Fruit fly (Drosophila melanogaster) whole organism, embryonic: ENCODE results near the gene CG14564.

Source experiments
- ATbp ChIP-seq: fragments of 200-800 bp; sonication (Bioruptor generic); optimal IDR thresholded peaks from 2 replicates; lab custom pipeline; 2017; ENCODE audit warnings: missing biosample characterization, mild to moderate bottlenecking, missing genetic modification characterization, missing genetic modification reagents
- Antp ChIP-seq: fragments of 200-800 bp; sonication (Bioruptor generic); optimal IDR thresholded peaks from 3 replicates; lab custom pipeline; 2016; ENCODE audit warnings: missing biosample characterization, missing genetic modification characterization
- BEAF-32 ChIP-seq: fragments of 200-800 bp; sonication (Bioruptor generic); optimal IDR thresholded peaks from 3 replicates; lab custom pipeline; 2017; ENCODE audit warnings: missing biosample characterization, missing genetic modification characterization, mild to moderate bottlenecking, moderate library complexity, missing genetic modification reagents
- Blimp-1 ChIP-seq: fragments of 200-800 bp; sonication (Bioruptor generic); optimal IDR thresholded peaks from 3 replicates; lab custom pipeline; 2018; ENCODE audit warnings: missing biosample characterization, missing genetic modification characterization, mild to moderate bottlenecking, moderate library complexity, missing genetic modification reagents
- Bteb2 ChIP-seq: fragments of 200-800 bp; sonication (Bioruptor generic); optimal IDR thresholded peaks from 2 replicates; lab custom pipeline; 2016; ENCODE audit warnings: missing biosample characterization, missing genetic modification characterization
- CG11398 ChIP-seq: fragments of 200-800 bp; sonication (Bioruptor generic); optimal IDR thresholded peaks from 2 replicates; lab custom pipeline; 2016; ENCODE audit warnings: missing biosample characterization, missing genetic modification characterization
- CG11696 ChIP-seq: fragments of 200-800 bp; sonication (Bioruptor generic); IDR thresholded peaks from 2 replicates; pipeline ENCODE4 v1.3.6; 2022; ENCODE audit warnings: missing biosample characterization, missing genetic modification characterization
- CG12391 ChIP-seq: fragments of 200-800 bp; sonication (Bioruptor generic); optimal IDR thresholded peaks from 3 replicates; lab custom pipeline; 2018; ENCODE audit warnings: missing biosample characterization, mild to moderate bottlenecking, missing genetic modification characterization, moderate library complexity
- CG14441 ChIP-seq: fragments of 200-800 bp; sonication (Bioruptor generic); IDR thresholded peaks from 2 replicates; pipeline ENCODE4 v1.3.6; 2022; ENCODE audit warnings: missing biosample characterization, missing genetic modification characterization
- CG17385 ChIP-seq: fragments of 200-800 bp; sonication (Bioruptor generic); optimal IDR thresholded peaks from 3 replicates; lab custom pipeline; 2018; ENCODE audit warnings: missing biosample characterization, mild to moderate bottlenecking, missing genetic modification characterization
- CG30403 ChIP-seq: fragments of 200-800 bp; sonication (Bioruptor generic); optimal IDR thresholded peaks from 3 replicates; lab custom pipeline; 2016; ENCODE audit warnings: missing biosample characterization, missing genetic modification characterization
- CG31388 ChIP-seq: fragments of 200-800 bp; sonication (Bioruptor generic); optimal IDR thresholded peaks from 2 replicates; lab custom pipeline; 2016; ENCODE audit warnings: missing biosample characterization, missing genetic modification characterization
- CG32767 ChIP-seq: fragments of 200-800 bp; sonication (Bioruptor generic); IDR thresholded peaks from 2 replicates; pipeline ENCODE4 v1.3.6; 2022; ENCODE audit warnings: missing biosample characterization, missing genetic modification characterization
- CG34422 ChIP-seq: fragments of 200-800 bp; sonication (Bioruptor generic); IDR thresholded peaks from 3 replicates; pipeline ENCODE4 v1.3.6; 2022; ENCODE audit warnings: missing biosample characterization, missing genetic modification characterization
- CG4282 ChIP-seq: fragments of 200-800 bp; sonication (Bioruptor generic); optimal IDR thresholded peaks from 2 replicates; lab custom pipeline; 2016; ENCODE audit warnings: missing biosample characterization, missing genetic modification characterization
- CG4820 ChIP-seq: fragments of 200-800 bp; sonication (Bioruptor generic); optimal IDR thresholded peaks from 3 replicates; lab custom pipeline; 2016; ENCODE audit warnings: missing biosample characterization, missing genetic modification characterization
- CG5953 ChIP-seq: fragments of 200-800 bp; sonication (Bioruptor generic); IDR thresholded peaks from 2 replicates; pipeline ENCODE4 v1.3.6; 2022; ENCODE audit warnings: missing biosample characterization, missing genetic modification characterization
- CG6272 ChIP-seq: fragments of 200-800 bp; sonication (Bioruptor generic); IDR thresholded peaks from 2 replicates; pipeline ENCODE4 v1.3.6; 2022; ENCODE audit warnings: missing biosample characterization, missing genetic modification characterization
- CG6854 ChIP-seq: fragments of 200-800 bp; sonication (Bioruptor generic); optimal IDR thresholded peaks from 3 replicates; lab custom pipeline; 2017; ENCODE audit warnings: missing biosample characterization, mild to moderate bottlenecking, missing genetic modification characterization
- CG8924 ChIP-seq: fragments of 200-800 bp; optimal IDR thresholded peaks from 3 replicates; lab custom pipeline; 2019; ENCODE audit warnings: missing biosample characterization, mild to moderate bottlenecking, missing genetic modification characterization, moderate library complexity
- CG9932 ChIP-seq: fragments of 200-800 bp; sonication (Bioruptor generic); IDR thresholded peaks from 2 replicates; pipeline ENCODE4 v1.3.6; 2022; ENCODE audit warnings: missing biosample characterization, missing genetic modification characterization
- Chrac-16 ChIP-seq: fragments of 200-800 bp; sonication (Bioruptor generic); optimal IDR thresholded peaks from 3 replicates; lab custom pipeline; 2016; ENCODE audit warnings: missing biosample characterization, missing genetic modification characterization
- Drgx ChIP-seq: fragments of 200-800 bp; sonication (Bioruptor generic); IDR thresholded peaks from 2 replicates; pipeline ENCODE4 v1.3.6; 2022; ENCODE audit warnings: missing biosample characterization, missing genetic modification characterization
- ERR ChIP-seq: fragments of 200-800 bp; sonication (Bioruptor generic); optimal IDR thresholded peaks from 2 replicates; lab custom pipeline; 2016; ENCODE audit warnings: missing biosample characterization, missing genetic modification characterization
- Ssrp ChIP-seq: fragments of 200-800 bp; sonication (Bioruptor generic); optimal IDR thresholded peaks from 2 replicates; lab custom pipeline; 2018; ENCODE audit warnings: missing biosample characterization, mild to moderate bottlenecking, missing genetic modification characterization, moderate library complexity
- Vsx1 ChIP-seq: fragments of 200-800 bp; sonication (Bioruptor generic); optimal IDR thresholded peaks from 2 replicates; lab custom pipeline; 2017; ENCODE audit warnings: missing biosample characterization, mild to moderate bottlenecking, missing genetic modification characterization, missing genetic modification reagents
- ap ChIP-seq: fragments of 200-800 bp; sonication (Bioruptor generic); IDR thresholded peaks from 2 replicates; pipeline ENCODE4 v1.3.6; 2022; ENCODE audit warnings: missing biosample characterization, missing genetic modification characterization
- bbx ChIP-seq: fragments of 200-800 bp; sonication (Bioruptor generic); IDR thresholded peaks from 2 replicates; pipeline ENCODE4 v1.3.6; 2022; ENCODE audit warnings: missing biosample characterization, missing genetic modification characterization; ENCODE audit not compliant: partially characterized antibody
- chif ChIP-seq, 2 experiments: fragments of 200-800 bp; sonication (Bioruptor generic); optimal IDR thresholded peaks; 3 replicates each; lab custom pipeline; 2016; ENCODE audit warnings: missing biosample characterization in 2 of 2, missing genetic modification characterization in 2 of 2
- ci ChIP-seq: fragments of 200-800 bp; sonication (Bioruptor generic); IDR thresholded peaks from 3 replicates; pipeline ENCODE4 v1.3.6; 2022; ENCODE audit warnings: missing biosample characterization, missing genetic modification characterization
- dm ChIP-seq: fragments of 200-800 bp; sonication (Bioruptor generic); optimal IDR thresholded peaks from 3 replicates; lab custom pipeline; 2016; ENCODE audit warnings: missing biosample characterization, missing genetic modification characterization
- dpn ChIP-seq, 2 experiments: fragments of 200-800 bp; sonication (Bioruptor generic); optimal IDR thresholded peaks; 3 replicates each; lab custom pipeline; 2016; ENCODE audit warnings: missing biosample characterization in 2 of 2, missing genetic modification characterization in 2 of 2
- gem ChIP-seq: fragments of 200-800 bp; sonication (Bioruptor generic); optimal IDR thresholded peaks from 2 replicates; lab custom pipeline; 2019; ENCODE audit warnings: missing biosample characterization, mild to moderate bottlenecking, missing genetic modification characterization, moderate library complexity
- hkb ChIP-seq, 2 experiments: fragments of 200-800 bp in 1 of 2; fragments of >200 bp in 1 of 2; sonication (Bioruptor generic) in 1 of 2; IDR thresholded peaks in 1 of 2; optimal IDR thresholded peaks in 1 of 2; 2 replicates each; pipeline versions ENCODE4 v1.3.6 to Lab custom; 2017 to 2022; ENCODE audit warnings: missing biosample characterization in 1 of 2, missing genetic modification characterization in 1 of 2
- lilli ChIP-seq: fragments of 200-800 bp; sonication (Bioruptor generic); optimal IDR thresholded peaks from 3 replicates; lab custom pipeline; 2016; ENCODE audit warnings: missing biosample characterization, missing genetic modification characterization
- lmd ChIP-seq: fragments of 200-800 bp; sonication (Bioruptor generic); IDR thresholded peaks from 2 replicates; pipeline ENCODE4 v1.3.6; 2022; ENCODE audit warnings: missing biosample characterization, missing genetic modification characterization
- lov ChIP-seq, 2 experiments: fragments of 200-800 bp in 1 of 2; fragments of >200 bp in 1 of 2; sonication (Bioruptor generic) in 1 of 2; IDR thresholded peaks in 1 of 2; optimal IDR thresholded peaks in 1 of 2; 2 replicates in 1 of 2; 3 replicates in 1 of 2; pipeline versions ENCODE4 v1.3.6 to Lab custom; 2017 to 2022; ENCODE audit warnings: missing biosample characterization in 1 of 2, missing genetic modification characterization in 1 of 2
- odd ChIP-seq: fragments of 200-800 bp; sonication (Bioruptor generic); optimal IDR thresholded peaks from 2 replicates; lab custom pipeline; 2017; ENCODE audit warnings: missing biosample characterization, mild to moderate bottlenecking, missing genetic modification characterization
- prd ChIP-seq, 3 experiments: fragments of >200 bp in 2 of 3; fragments of 200-800 bp in 1 of 3; sonication (Bioruptor generic) in 1 of 3; optimal IDR thresholded peaks in 2 of 3; IDR thresholded peaks in 1 of 3; 2 replicates in 2 of 3; 3 replicates in 1 of 3; pipeline versions ENCODE4 v1.3.6 to Lab custom; 2017 to 2022; ENCODE audit warnings: missing biosample characterization in 1 of 3, missing genetic modification characterization in 1 of 3
- row ChIP-seq: fragments of 200-800 bp; sonication (Bioruptor generic); IDR thresholded peaks from 3 replicates; pipeline ENCODE4 v1.3.6; 2022; ENCODE audit warnings: missing biosample characterization, missing genetic modification characterization
- sisA ChIP-seq: fragments of 200-800 bp; sonication (Bioruptor generic); IDR thresholded peaks from 2 replicates; pipeline ENCODE4 v1.3.6; 2022; ENCODE audit warnings: missing biosample characterization, missing genetic modification characterization
- slbo ChIP-seq: fragments of 200-800 bp; sonication (Bioruptor generic); IDR thresholded peaks from 2 replicates; pipeline ENCODE4 v1.3.6; 2022; ENCODE audit warnings: missing biosample characterization, missing genetic modification characterization
- so ChIP-seq: fragments of 200-800 bp; sonication (Bioruptor generic); IDR thresholded peaks from 3 replicates; pipeline ENCODE4 v1.3.6; 2022; ENCODE audit warnings: missing biosample characterization, missing genetic modification characterization
- sug ChIP-seq: fragments of 200-800 bp; optimal IDR thresholded peaks from 2 replicates; lab custom pipeline; 2019; ENCODE audit warnings: missing biosample characterization, mild to moderate bottlenecking, missing genetic modification characterization, moderate library complexity
- ttk ChIP-seq: fragments of 200-800 bp; sonication (Bioruptor generic); IDR thresholded peaks from 2 replicates; pipeline ENCODE4 v2.1.2; 2022; ENCODE audit warnings: missing biosample characterization, missing genetic modification characterization
- vvl ChIP-seq: fragments of 200-800 bp; sonication (Bioruptor generic); IDR thresholded peaks from 2 replicates; pipeline ENCODE4 v1.3.6; 2022; ENCODE audit warnings: missing biosample characterization, missing genetic modification characterization
- zfh1 ChIP-seq: fragments of 200-800 bp; sonication (Bioruptor generic); IDR thresholded peaks from 3 replicates; pipeline ENCODE4 v1.3.6; 2022; ENCODE audit warnings: missing biosample characterization, missing genetic modification characterization

Gene CG14564

DNA sequence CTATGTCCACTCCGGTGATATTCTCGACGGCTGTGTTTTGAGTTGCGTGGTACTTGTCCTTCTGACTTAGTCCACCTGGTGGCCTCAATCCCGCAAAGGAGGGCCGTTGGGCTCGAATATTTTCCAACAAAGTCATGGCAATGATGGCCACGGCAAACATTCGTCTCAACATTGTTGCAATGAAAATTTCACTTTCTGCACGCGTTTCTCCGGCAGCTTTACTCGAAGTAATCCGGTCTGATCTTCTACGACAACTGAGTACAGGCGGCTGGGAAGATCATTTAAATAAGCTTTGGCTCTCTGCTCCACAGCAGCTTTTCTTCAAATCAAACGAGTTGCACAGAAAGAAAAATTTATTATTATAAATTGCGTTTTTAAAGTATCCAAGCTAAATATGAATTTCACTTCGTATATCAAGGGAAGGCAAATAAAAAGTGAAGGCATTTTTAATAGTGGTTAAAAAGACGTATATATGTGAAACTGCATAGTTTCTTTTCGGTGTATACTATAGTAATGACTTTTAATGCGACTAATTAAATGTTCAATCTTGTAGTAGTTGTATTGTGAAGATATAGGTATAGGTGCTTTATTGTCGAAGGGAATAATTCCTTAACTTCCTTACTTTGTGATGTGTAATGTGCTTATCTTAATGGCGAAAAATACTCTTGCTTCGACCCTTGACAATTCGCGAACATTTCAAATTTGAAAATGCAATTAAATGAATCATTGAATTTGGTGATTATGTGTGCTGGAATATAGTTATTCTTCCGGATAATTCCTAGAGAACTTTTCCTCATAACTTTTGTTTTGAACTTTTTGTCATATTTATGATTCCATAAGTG, 18.6 kb upstream of the CG14564 start, which contains the start of gene CG14567 (continued):
- no peak for TF ChIP-seq prd (optimal IDR thresholded peaks at IDR 0.05; lab: Kevin White, UChicago)
- TF ChIP-seq prd (GFP tag; IDR thresholded peaks at IDR 0.05; lab: Robert Waterston, UW) = peak; percentile 51; the same call in 1 of the 3 replicates
- peak; percentile 70 for TF ChIP-seq ci (GFP tag; lab: Robert Waterston, UW)
- TF ChIP-seq CG8924 (tag; lab: Kevin White, UChicago) = peak; percentile 1
- TF ChIP-seq Chrac-16 (GFP tag; lab: Kevin White, UChicago) = peak; percentile 12
- TF ChIP-seq row (GFP tag; lab: Robert Waterston, UW) = peak; percentile 46; the same call in 2 of the 3 replicates
- TF ChIP-seq lmd (GFP tag; lab: Robert Waterston, UW) = peak; percentile 36; the same call in 1 of the 2 replicates
- TF ChIP-seq Antp = no peak
- no peak for TF ChIP-seq CG4282 (GFP tag; lab: Kevin White, UChicago)
- TF ChIP-seq dm (GFP tag; lab: Kevin White, UChicago) = no peak
- TF ChIP-seq CG30403 (GFP tag; lab: Kevin White, UChicago) = peak; percentile 16
- TF ChIP-seq zfh1 (GFP tag; lab: Robert Waterston, UW) = peak; percentile 43; the same call in 2 of the 3 replicates
- peak; percentile 63 for TF ChIP-seq gem (tag; lab: Kevin White, UChicago)
- no peak for TF ChIP-seq bbx (GFP tag; lab: Robert Waterston, UW)
- TF ChIP-seq Bteb2 (GFP tag; lab: Kevin White, UChicago) = no peak
- no peak for TF ChIP-seq BEAF-32 (GFP tag; lab: Kevin White, UChicago)
- peak; percentile 5 for TF ChIP-seq CG17385 (GFP tag; lab: Kevin White, UChicago)
- no peak for TF ChIP-seq ERR
- no peak for TF ChIP-seq so (GFP tag; lab: Robert Waterston, UW)
- no peak for TF ChIP-seq CG31388
- 0 out of 3 replicates have a peak, but pooled peaks have one; percentile 23 for TF ChIP-seq CG34422 (GFP tag; lab: Robert Waterston, UW)
- no peak for TF ChIP-seq Vsx1 (GFP tag; lab: Kevin White, UChicago)
- TF ChIP-seq lilli (GFP tag; lab: Kevin White, UChicago) = peak; percentile 19
- TF ChIP-seq vvl = peak; percentile 36; the same call in 1 of the 2 replicates
- TF ChIP-seq ATbp (GFP tag; lab: Kevin White, UChicago) = peak; percentile 42
- no peak for TF ChIP-seq chif (GFP tag; optimal IDR thresholded peaks at IDR 0.05; lab: Kevin White, UChicago)
- peak; percentile 1 for TF ChIP-seq CG4820 (GFP tag; lab: Kevin White, UChicago)
- peak; percentile 63 for TF ChIP-seq slbo (GFP tag; lab: Robert Waterston, UW)
- peak; percentile 36; the same call in 1 of the 2 replicates for TF ChIP-seq CG14441 (GFP tag; lab: Robert Waterston, UW)
- TF ChIP-seq lov (optimal IDR thresholded peaks at IDR 0.05; lab: Kevin White, UChicago) = no peak
- TF ChIP-seq lov (GFP tag; IDR thresholded peaks at IDR 0.05; lab: Robert Waterston, UW) = no peak
- peak; percentile 51 for TF ChIP-seq Blimp-1
- TF ChIP-seq CG6854 (GFP tag; lab: Kevin White, UChicago) = no peak
- TF ChIP-seq CG32767 (GFP tag; lab: Robert Waterston, UW) = peak; percentile 34; the same call in 1 of the 2 replicates
- TF ChIP-seq sug (tag; lab: Kevin White, UChicago) = no peak
- peak; percentile 44; the same call in 1 of the 2 replicates for TF ChIP-seq CG9932
- no peak for TF ChIP-seq odd (GFP tag; lab: Kevin White, UChicago)
- TF ChIP-seq sisA = peak; percentile 22; the same call in 1 of the 2 replicates
- no peak for TF ChIP-seq hkb (optimal IDR thresholded peaks at IDR 0.05; lab: Kevin White, UChicago)
- peak; percentile 44; the same call in 1 of the 2 replicates for TF ChIP-seq hkb (GFP tag; IDR thresholded peaks at IDR 0.05; lab: Robert Waterston, UW)
- no peak for TF ChIP-seq CG6272 (GFP tag; lab: Robert Waterston, UW)
- no peak for TF ChIP-seq CG11398 (GFP tag; lab: Kevin White, UChicago)
- TF ChIP-seq CG12391 (tag; lab: Kevin White, UChicago) = peak; percentile 36
- TF ChIP-seq ttk (GFP tag; lab: Robert Waterston, UW) = 0 out of 2 replicates have a peak, but pooled peaks have one; percentile 27
- TF ChIP-seq ap = peak; percentile 46
- peak in 1 of 2 experiments; percentile 8 for TF ChIP-seq dpn (GFP tag; optimal IDR thresholded peaks at IDR 0.05; lab: Kevin White, UChicago)
- no peak for TF ChIP-seq CG5953 (GFP tag; lab: Robert Waterston, UW)
- no peak for TF ChIP-seq CG11696
- TF ChIP-seq Ssrp (tag; lab: Kevin White, UChicago) = peak; percentile 14
- peak; percentile 83 for TF ChIP-seq Drgx (GFP tag; lab: Robert Waterston, UW)
